Worm (Caenorhabditis elegans): ENCODE data around the gene nsy-7.

Gene nsy-7

DNA sequence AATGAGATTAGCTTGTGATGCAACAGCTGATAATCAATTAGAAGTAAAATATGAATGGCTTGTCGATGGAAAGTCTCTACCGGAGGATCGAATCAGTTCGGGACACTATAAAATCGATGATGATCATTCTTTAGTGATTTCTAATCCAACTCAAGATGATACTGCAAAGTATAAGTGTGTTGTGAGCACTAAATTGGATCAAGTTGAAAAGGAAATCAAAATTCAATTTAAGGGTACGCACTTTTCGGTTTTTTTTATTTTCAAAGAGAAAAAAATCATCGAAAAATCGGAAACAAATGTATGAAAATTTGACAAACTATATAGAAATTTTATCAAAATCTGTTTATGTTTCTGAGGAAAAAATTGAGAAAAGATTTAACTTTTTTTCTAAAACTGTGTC, 9.9 kb downstream of the nsy-7 start:
- no peak for TF ChIP-seq lsy-2 (tag; optimal IDR thresholded peaks at IDR 0.05)
- peak; percentile 62 for TF ChIP-seq fkh-10 (GFP tag; optimal IDR thresholded peaks at IDR 0.05)
- no peak for TF ChIP-seq efl-1 (optimal IDR thresholded peaks at IDR 0.05)
- TF ChIP-seq efl-1 (GFP tag; optimal IDR thresholded peaks at IDR 0.05 in 1 of 2) = peak in 1 of 2 experiments; percentile 54

DNA sequence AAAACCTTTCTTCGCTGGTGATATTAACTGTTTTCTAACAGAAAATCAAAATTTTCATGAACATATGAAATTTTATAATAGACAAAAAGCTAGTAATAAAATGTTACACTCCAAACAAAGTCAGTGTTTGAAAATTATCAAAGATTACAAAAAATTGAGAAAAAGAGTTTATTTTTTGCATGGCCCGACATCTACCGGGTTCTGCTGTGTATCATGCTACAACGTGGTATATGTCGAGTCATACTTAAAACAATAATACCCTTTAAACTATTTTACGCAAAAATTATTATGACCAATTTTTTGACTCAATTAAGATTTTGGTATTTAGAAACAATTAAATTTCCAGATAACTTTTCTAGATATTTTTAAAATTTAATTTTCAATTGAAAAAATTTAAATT, 10.9 kb downstream of the nsy-7 start:
- TF ChIP-seq snpc-4 (tag; optimal IDR thresholded peaks at IDR 0.05) (peak; percentile 51), nhr-47 (tag; optimal IDR thresholded peaks at IDR 0.05) (no peak)

DNA sequence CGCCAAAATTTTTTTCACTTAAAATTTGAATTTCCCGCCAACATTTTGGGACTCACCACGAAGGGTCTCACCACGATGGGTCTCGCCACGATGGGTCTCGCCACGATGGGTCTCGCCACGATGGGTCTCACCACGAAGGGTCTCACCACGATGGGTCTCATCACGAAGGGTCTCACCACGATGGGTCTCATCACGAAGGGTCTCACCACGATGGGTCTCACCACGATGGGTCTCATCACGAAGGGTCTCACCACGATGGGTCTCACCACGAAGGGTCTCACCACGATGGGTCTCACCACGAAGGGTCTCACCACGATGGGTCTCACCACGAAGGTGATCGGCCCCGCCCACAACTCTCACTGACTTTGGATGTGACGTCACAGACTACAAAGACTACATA, 12.8 kb downstream of the nsy-7 start:
- peak; percentile 52 for TF ChIP-seq isw-1 (GFP tag; IDR thresholded peaks at IDR 0.05)

DNA sequence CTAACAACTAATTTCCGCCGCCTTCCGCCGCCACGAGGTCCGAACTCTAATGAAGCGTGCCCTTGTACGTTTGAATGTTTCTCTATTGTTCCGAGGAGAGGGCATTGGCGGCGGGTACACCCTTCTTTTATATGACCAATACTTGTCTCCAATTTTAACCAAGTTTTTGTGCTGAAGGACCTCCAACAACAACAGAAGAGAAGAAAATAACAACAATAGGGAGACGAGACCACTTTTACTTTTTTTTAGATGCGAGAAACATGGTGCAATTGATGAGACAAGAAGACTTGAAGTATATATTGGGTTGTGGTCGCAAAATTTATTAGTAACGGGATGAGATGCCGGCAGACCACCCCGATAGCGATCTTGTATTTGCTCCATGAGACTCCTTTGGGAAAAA, 15.5 kb downstream of the nsy-7 start:
- TF ChIP-seq fkh-8 (tag; optimal IDR thresholded peaks at IDR 0.05) = peak; percentile 33
- no peak for TF ChIP-seq vab-15 (tag; optimal IDR thresholded peaks at IDR 0.05)
- peak; percentile 64 for TF ChIP-seq lin-14 (GFP tag; optimal IDR thresholded peaks at IDR 0.05)
- TF ChIP-seq fkh-10 (GFP tag; optimal IDR thresholded peaks at IDR 0.05) = peak; percentile 53
- TF ChIP-seq ces-1 (GFP tag; optimal IDR thresholded peaks at IDR 0.05) = no peak
- no peak for TF ChIP-seq unc-130 (tag; optimal IDR thresholded peaks at IDR 0.05)
- TF ChIP-seq ets-5 (GFP tag; IDR thresholded peaks at IDR 0.05) = no peak

DNA sequence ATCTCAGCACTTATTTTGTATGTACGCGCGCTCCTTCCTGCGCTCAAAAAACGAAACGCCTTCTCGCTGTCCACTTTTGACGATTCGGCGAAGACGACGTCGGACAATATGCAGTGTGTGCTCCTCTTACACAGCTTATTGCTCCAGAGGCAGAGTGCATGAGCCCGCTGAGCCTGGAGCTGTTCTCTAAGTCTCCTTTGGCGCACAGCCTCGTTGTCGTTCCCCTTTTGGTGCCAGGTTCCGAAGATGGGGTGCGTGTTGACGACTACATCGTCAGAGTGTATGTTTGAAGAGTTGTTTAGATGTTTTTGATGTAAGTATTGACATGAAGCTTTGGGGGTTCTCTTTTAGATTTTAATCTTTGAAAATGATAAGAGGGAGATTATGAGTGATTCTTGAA, 16.2 kb downstream of the nsy-7 start:
- TF ChIP-seq elt-3 (tag; optimal IDR thresholded peaks at IDR 0.05) (no peak), ets-5 (GFP tag; IDR thresholded peaks at IDR 0.05) (no peak), xbp-1 (tag; optimal IDR thresholded peaks at IDR 0.05) (no peak), zag-1 (tag; optimal IDR thresholded peaks at IDR 0.05) (no peak), fos-1 (tag; optimal IDR thresholded peaks at IDR 0.05) (no peak), elt-2 (tag; optimal IDR thresholded peaks at IDR 0.05) (no peak)

DNA sequence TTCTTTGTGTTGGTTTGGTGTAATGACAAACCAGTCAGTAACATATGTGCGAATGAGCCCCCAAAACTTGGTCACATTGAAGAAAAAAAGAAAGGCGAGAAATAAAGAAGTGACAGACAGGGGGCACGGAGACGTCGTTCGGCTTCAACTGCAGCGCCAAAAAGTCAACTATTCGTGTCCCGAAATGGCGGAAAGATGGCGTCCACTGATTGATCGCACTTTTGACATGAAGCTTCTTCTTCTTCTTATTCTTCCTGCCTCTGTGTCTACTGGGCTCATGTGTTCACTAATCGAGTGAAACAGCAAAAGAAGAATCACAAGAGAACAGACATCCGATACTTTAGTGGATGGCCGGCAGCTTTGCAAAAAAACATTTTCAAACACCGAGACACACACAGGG, 17.3 kb downstream of the nsy-7 start:
- TF ChIP-seq lin-14 (GFP tag; optimal IDR thresholded peaks at IDR 0.05) (peak; percentile 23), dsc-1 (tag; optimal IDR thresholded peaks at IDR 0.05) (peak; percentile 19), hlh-4 (tag; optimal IDR thresholded peaks at IDR 0.05) (no peak)

DNA sequence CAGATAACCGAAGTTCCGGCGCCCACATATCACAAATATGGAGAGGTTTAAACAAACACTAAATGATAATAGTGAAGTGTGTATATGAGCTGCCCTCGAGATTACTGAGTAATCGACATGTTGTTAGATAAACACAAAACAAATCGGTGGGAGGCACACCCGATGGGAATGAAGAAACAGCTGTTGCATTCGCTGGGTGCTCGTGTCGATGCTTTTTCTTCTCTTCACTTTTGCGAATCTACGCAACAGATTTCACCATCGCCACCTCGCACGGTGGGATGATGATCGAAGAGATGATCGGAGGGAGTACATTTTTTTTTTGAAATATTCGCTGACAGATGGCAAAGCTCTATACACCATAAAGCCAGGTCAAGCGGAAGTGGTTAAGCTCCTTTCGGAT, 18.2 kb downstream of the nsy-7 start:
- TF ChIP-seq ceh-88 (GFP tag; IDR thresholded peaks at IDR 0.05) = no peak
- TF ChIP-seq C16A3.4 (tag; optimal IDR thresholded peaks at IDR 0.05) = no peak
- TF ChIP-seq mab-9 (GFP tag; IDR thresholded peaks at IDR 0.05) = no peak
- no peak for TF ChIP-seq ceh-8 (GFP tag; optimal IDR thresholded peaks at IDR 0.05)
- no peak for TF ChIP-seq snpc-4 (tag; optimal IDR thresholded peaks at IDR 0.05)
- TF ChIP-seq unc-130 (tag; optimal IDR thresholded peaks at IDR 0.05) = peak; percentile 9
- no peak for TF ChIP-seq nhr-90 (tag; optimal IDR thresholded peaks at IDR 0.05; ENCODE audit: poor library complexity)
- no peak for TF ChIP-seq ztf-11 (tag; optimal IDR thresholded peaks at IDR 0.05)
- no peak for TF ChIP-seq dpl-1 (GFP tag; optimal IDR thresholded peaks at IDR 0.05)
- no peak for TF ChIP-seq lir-3 (tag; optimal IDR thresholded peaks at IDR 0.05; ENCODE audit: poor library complexity)
- TF ChIP-seq F16B12.6 (tag; optimal IDR thresholded peaks at IDR 0.05) = no peak
- TF ChIP-seq dsc-1 (tag; optimal IDR thresholded peaks at IDR 0.05) = peak; percentile 9
- no peak for TF ChIP-seq tlp-1 (tag; optimal IDR thresholded peaks at IDR 0.05)
- TF ChIP-seq rnt-1 (tag; optimal IDR thresholded peaks at IDR 0.05) = peak; percentile 63
- no peak for TF ChIP-seq fkh-10 (GFP tag; optimal IDR thresholded peaks at IDR 0.05)
- TF ChIP-seq pqm-1 (tag; optimal IDR thresholded peaks at IDR 0.05) = no peak
- no peak for TF ChIP-seq egl-27 (tag; optimal IDR thresholded peaks at IDR 0.05)
- peak in 1 of 2 experiments; percentile 24 for TF ChIP-seq mdl-1 (tag; optimal IDR thresholded peaks at IDR 0.05)
- TF ChIP-seq nhr-85 (tag) = no peak
- TF ChIP-seq sox-4 (tag; optimal IDR thresholded peaks at IDR 0.05) = no peak
- no peak for TF ChIP-seq zag-1 (tag; optimal IDR thresholded peaks at IDR 0.05)
- TF ChIP-seq ceh-90 (tag; optimal IDR thresholded peaks at IDR 0.05) = no peak
- no peak for TF ChIP-seq nhr-11 (tag; optimal IDR thresholded peaks at IDR 0.05)
- no peak for TF ChIP-seq lsy-2 (tag; optimal IDR thresholded peaks at IDR 0.05)
- no peak for TF ChIP-seq efl-1 (optimal IDR thresholded peaks at IDR 0.05)
- no peak for TF ChIP-seq efl-1 (GFP tag; optimal IDR thresholded peaks at IDR 0.05 in 1 of 2)
- no peak for TF ChIP-seq nhr-84 (tag; optimal IDR thresholded peaks at IDR 0.05)
- TF ChIP-seq vab-15 (tag; optimal IDR thresholded peaks at IDR 0.05) = no peak
- TF ChIP-seq skn-1 (tag; optimal IDR thresholded peaks at IDR 0.05) = peak; percentile 36
- no peak for TF ChIP-seq nhr-77 (tag; optimal IDR thresholded peaks at IDR 0.05)
- no peak for TF ChIP-seq fos-1 (tag; optimal IDR thresholded peaks at IDR 0.05)
